Fruit fly (Drosophila melanogaster): ENCODE data around the gene CG32091.

The CG32091 gene

dm6 chr3L:11683819-11684521 is 52.8 kb downstream of the CG32091 start, which contains the start of gene Sugb (continued):
- TF ChIP-seq CG12299 (tag; optimal IDR thresholded peaks at IDR 0.05), result peak; percentile 65
- TF ChIP-seq CG33557 (GFP tag; optimal IDR thresholded peaks at IDR 0.05), result peak; percentile 4
- peak; percentile 56 for TF ChIP-seq CG32772 (GFP tag; IDR thresholded peaks at IDR 0.05)
- TF ChIP-seq ase (GFP tag; IDR thresholded peaks at IDR 0.05), result no peak
- TF ChIP-seq salm (tag; optimal IDR thresholded peaks at IDR 0.05), result peak; percentile 26
- peak; percentile 70 for TF ChIP-seq Hsf (GFP tag; optimal IDR thresholded peaks at IDR 0.05)
- TF ChIP-seq Xrp1 (GFP tag; IDR thresholded peaks at IDR 0.05), result peak; percentile 78
- no peak for TF ChIP-seq trh (GFP tag; optimal IDR thresholded peaks at IDR 0.05)
- no peak for TF ChIP-seq CkIIα-i1 (GFP tag; IDR thresholded peaks at IDR 0.05)
- TF ChIP-seq CG8290 (GFP tag; optimal IDR thresholded peaks at IDR 0.05), result peak; percentile 14
- TF ChIP-seq CG8290 (tag; optimal IDR thresholded peaks at IDR 0.05), result peak in 1 of 2 experiments; percentile 37
- no peak for TF ChIP-seq CG7928 (GFP tag; optimal IDR thresholded peaks at IDR 0.05)
- TF ChIP-seq dm (GFP tag; optimal IDR thresholded peaks at IDR 0.05), result peak; percentile 39
- no peak for TF ChIP-seq CG10274 (GFP tag; optimal IDR thresholded peaks at IDR 0.05)
- TF ChIP-seq stwl (tag; optimal IDR thresholded peaks at IDR 0.05), result no peak
- peak; percentile 63 for TF ChIP-seq grau (tag; optimal IDR thresholded peaks at IDR 0.05)
- no peak for TF ChIP-seq crol (GFP tag; IDR thresholded peaks at IDR 0.05)
- peak; percentile 58 for TF ChIP-seq HLH54F (GFP tag; optimal IDR thresholded peaks at IDR 0.05)
- TF ChIP-seq CG7357 (GFP tag; IDR thresholded peaks at IDR 0.05), result no peak; the same call in 2 of the 3 replicates
- peak; percentile 15 for TF ChIP-seq CG4424 (GFP tag; optimal IDR thresholded peaks at IDR 0.05)
- TF ChIP-seq Dip2 (GFP tag; IDR thresholded peaks at IDR 0.05), result no peak
- TF ChIP-seq sisA (GFP tag; IDR thresholded peaks at IDR 0.05), result no peak; the same call in 1 of the 2 replicates
- TF ChIP-seq ftz-f1 (GFP tag; optimal IDR thresholded peaks at IDR 0.05), result no peak
- peak; percentile 28 for TF ChIP-seq Dad (GFP tag; optimal IDR thresholded peaks at IDR 0.05)
- TF ChIP-seq pros (GFP tag; optimal IDR thresholded peaks at IDR 0.05), result peak; percentile 16
- TF ChIP-seq az2 (GFP tag; optimal IDR thresholded peaks at IDR 0.05), result peak; percentile 62
- TF ChIP-seq Blimp-1 (GFP tag; optimal IDR thresholded peaks at IDR 0.05), result peak; percentile 26
- peak; percentile 47 for TF ChIP-seq Hr3 (GFP tag; optimal IDR thresholded peaks at IDR 0.05)
- TF ChIP-seq CG1529 (GFP tag; optimal IDR thresholded peaks at IDR 0.05), result no peak
- TF ChIP-seq Atf6 (GFP tag; IDR thresholded peaks at IDR 0.05), result peak; percentile 66; the same call in 1 of the 2 replicates
- TF ChIP-seq CG1647 (GFP tag; optimal IDR thresholded peaks at IDR 0.05), result peak; percentile 73
- TF ChIP-seq CG34422 (GFP tag; IDR thresholded peaks at IDR 0.05), result peak; percentile 62; the same call in 1 of the 3 replicates
- no peak for TF ChIP-seq fd64A (GFP tag; optimal IDR thresholded peaks at IDR 0.05)
- TF ChIP-seq CTCF (GFP tag; optimal IDR thresholded peaks at IDR 0.05), result no peak
- TF ChIP-seq disco-r (GFP tag; optimal IDR thresholded peaks at IDR 0.05), result no peak
- TF ChIP-seq her (GFP tag; optimal IDR thresholded peaks at IDR 0.05), result no peak
- no peak for TF ChIP-seq ERR (GFP tag; optimal IDR thresholded peaks at IDR 0.05)
- no peak for TF ChIP-seq CG10462 (GFP tag; optimal IDR thresholded peaks at IDR 0.05)
- TF ChIP-seq unc-4 (GFP tag; IDR thresholded peaks at IDR 0.05; ENCODE audit: partially characterized antibody), result peak; percentile 76
- no peak for TF ChIP-seq CG15479 (GFP tag; optimal IDR thresholded peaks at IDR 0.05)
- no peak for TF ChIP-seq CG42726 (GFP tag; IDR thresholded peaks at IDR 0.05; ENCODE audit: partially characterized antibody)
- no peak for TF ChIP-seq tx (GFP tag; optimal IDR thresholded peaks at IDR 0.05)
- TF ChIP-seq nom (GFP tag; optimal IDR thresholded peaks at IDR 0.05), result peak; percentile 58
- no peak for TF ChIP-seq jing (GFP tag; optimal IDR thresholded peaks at IDR 0.05)
- TF ChIP-seq emc (GFP tag; optimal IDR thresholded peaks at IDR 0.05), result no peak
- no peak for TF ChIP-seq CG3995 (GFP tag; optimal IDR thresholded peaks at IDR 0.05)
- peak; percentile 52; the same call in 2 of the 3 replicates for TF ChIP-seq tgo (GFP tag; IDR thresholded peaks at IDR 0.05)
- peak; percentile 56 for TF ChIP-seq CG17359 (tag; optimal IDR thresholded peaks at IDR 0.05)
- no peak; the same call in 1 of the 3 replicates for TF ChIP-seq sr (GFP tag; IDR thresholded peaks at IDR 0.05)
- TF ChIP-seq CG10959 (GFP tag; IDR thresholded peaks at IDR 0.05), result no peak
- peak; percentile 75 for TF ChIP-seq Drgx (GFP tag; IDR thresholded peaks at IDR 0.05)
- peak; percentile 35 for TF ChIP-seq Bdp1 (GFP tag; optimal IDR thresholded peaks at IDR 0.05)
